Fruit fly (Drosophila melanogaster): ENCODE results near the gene CG32655.
A peak's percentile ranks its signal among the peaks of the same experiment; 100 is the strongest.

Gene CG32655

dm6 chrX:12222890-12223345 lies 12.8 kb downstream of the CG32655 start (continued):
- TF ChIP-seq svp (GFP tag) (peak; percentile 61), CG1621 (tag; optimal IDR thresholded peaks at IDR 0.05) (peak; percentile 42), CG10631 (GFP tag; optimal IDR thresholded peaks at IDR 0.05) (peak; percentile 72), CG8319 (GFP tag; optimal IDR thresholded peaks at IDR 0.05) (peak; percentile 19), fkh (GFP tag; optimal IDR thresholded peaks at IDR 0.05) (peak; percentile 18), Ets96B (tag; optimal IDR thresholded peaks at IDR 0.05) (peak; percentile 47), fd59A (GFP tag; optimal IDR thresholded peaks at IDR 0.05) (peak; percentile 21), salr (GFP tag; optimal IDR thresholded peaks at IDR 0.05) (peak in 1 of 2 experiments; percentile 37), Sox15 (GFP tag; optimal IDR thresholded peaks at IDR 0.05) (no peak), CG11294 (GFP tag; IDR thresholded peaks at IDR 0.05) (no peak), CG11762 (GFP tag; optimal IDR thresholded peaks at IDR 0.05; ENCODE audit: insufficient read depth) (peak; percentile 12), spab (GFP tag; optimal IDR thresholded peaks at IDR 0.05) (peak; percentile 43), lz (GFP tag; optimal IDR thresholded peaks at IDR 0.05) (peak; percentile 14), dsx (GFP tag; optimal IDR thresholded peaks at IDR 0.05; ENCODE audit: poor library complexity, severe bottlenecking) (peak; percentile 71)

- TF ChIP-seq vri (GFP tag; optimal IDR thresholded peaks at IDR 0.05) (peak; percentile 31), CG6163 (GFP tag; IDR thresholded peaks at IDR 0.05) (peak; percentile 69), Smox (GFP tag; optimal IDR thresholded peaks at IDR 0.05) (peak; percentile 24), Eip78C (GFP tag) (peak; percentile 82), lz (GFP tag; optimal IDR thresholded peaks at IDR 0.05) (peak; percentile 25), Sox102F (GFP tag; optimal IDR thresholded peaks at IDR 0.05) (no peak), Hr4 (GFP tag; optimal IDR thresholded peaks at IDR 0.05) (peak; percentile 34), Hr39 (GFP tag; optimal IDR thresholded peaks at IDR 0.05) (peak; percentile 15), fkh (GFP tag; optimal IDR thresholded peaks at IDR 0.05) (no peak), CG7368 (GFP tag; optimal IDR thresholded peaks at IDR 0.05) (peak; percentile 30), OdsH (GFP tag; optimal IDR thresholded peaks at IDR 0.05) (peak; percentile 12), Lpt (GFP tag; optimal IDR thresholded peaks at IDR 0.05) (no peak), Hr38 (GFP tag; optimal IDR thresholded peaks at IDR 0.05) (no peak), eg (GFP tag; IDR thresholded peaks at IDR 0.05) (no peak), Sox14 (GFP tag; optimal IDR thresholded peaks at IDR 0.05) (no peak), CG8632 (GFP tag; optimal IDR thresholded peaks at IDR 0.05) (no peak), cyc (GFP tag; optimal IDR thresholded peaks at IDR 0.05) (no peak), achi (GFP tag; optimal IDR thresholded peaks at IDR 0.05) (no peak), CG8319 (GFP tag; optimal IDR thresholded peaks at IDR 0.05) (no peak), dac (GFP tag; optimal IDR thresholded peaks at IDR 0.05) (no peak), CG8119 (GFP tag; IDR thresholded peaks at IDR 0.05) (no peak), dsx (GFP tag; optimal IDR thresholded peaks at IDR 0.05; ENCODE audit: poor library complexity, severe bottlenecking) (peak; percentile 80), CG32006 (GFP tag; optimal IDR thresholded peaks at IDR 0.05) (peak; percentile 16), CG6792 (GFP tag; optimal IDR thresholded peaks at IDR 0.05) (no peak), pdm3 (GFP tag; optimal IDR thresholded peaks at IDR 0.05) (peak; percentile 10), CG31627 (GFP tag; optimal IDR thresholded peaks at IDR 0.05) (peak; percentile 25), Sox15 (GFP tag; optimal IDR thresholded peaks at IDR 0.05) (no peak), Ets21C (GFP tag; optimal IDR thresholded peaks at IDR 0.05) (no peak), CG6854 (GFP tag; optimal IDR thresholded peaks at IDR 0.05) (no peak), CG4318 (GFP tag; optimal IDR thresholded peaks at IDR 0.05) (no peak), CG3032 (tag; optimal IDR thresholded peaks at IDR 0.05) (peak; percentile 17), CG10669 (GFP tag; optimal IDR thresholded peaks at IDR 0.05) (peak; percentile 6), topi (GFP tag; optimal IDR thresholded peaks at IDR 0.05) (peak; percentile 51), CG11294 (GFP tag; IDR thresholded peaks at IDR 0.05) (no peak), fd85E (GFP tag; optimal IDR thresholded peaks at IDR 0.05) (no peak), Gug (GFP tag; IDR thresholded peaks at IDR 0.05) (no peak), esn (GFP tag; optimal IDR thresholded peaks at IDR 0.05) (peak; percentile 29), acj6 (GFP tag; optimal IDR thresholded peaks at IDR 0.05) (peak; percentile 55), Ets96B (tag; optimal IDR thresholded peaks at IDR 0.05) (no peak), Met (GFP tag; optimal IDR thresholded peaks at IDR 0.05) (no peak), ss (GFP tag; optimal IDR thresholded peaks at IDR 0.05) (peak in 1 of 2 experiments; percentile 4), svp (GFP tag) (peak; percentile 78), Eip93F (GFP tag; optimal IDR thresholded peaks at IDR 0.05) (no peak), CG1621 (tag; optimal IDR thresholded peaks at IDR 0.05) (no peak)
These were observed 14.2 kb downstream of the CG32655 start for dm6 chrX:12221496-12221895.

Data from whole organism, prepupa.